Fruit fly (Drosophila melanogaster) whole organism, embryonic: ENCODE measurements around the gene CG43915.

Source experiments
- Abd-B ChIP-seq: fragments of 200-800 bp; sonication (Bioruptor generic); optimal IDR thresholded peaks from 2 replicates; lab custom pipeline; 2018; ENCODE audit warnings: missing biosample characterization, mild to moderate bottlenecking, missing genetic modification characterization, moderate library complexity
- Atf6 ChIP-seq: fragments of 200-800 bp; sonication (Bioruptor generic); IDR thresholded peaks from 2 replicates; pipeline ENCODE4 v1.3.6; 2022; ENCODE audit warnings: missing biosample characterization, missing genetic modification characterization
- CG10209 ChIP-seq: fragments of 200-800 bp; sonication (Bioruptor generic); optimal IDR thresholded peaks from 3 replicates; lab custom pipeline; 2017; ENCODE audit warnings: missing biosample characterization, mild to moderate bottlenecking, missing genetic modification characterization, missing genetic modification reagents
- CG10431 ChIP-seq: fragments of 200-800 bp; sonication (Bioruptor generic); optimal IDR thresholded peaks from 3 replicates; lab custom pipeline; 2018; ENCODE audit warnings: missing biosample characterization, mild to moderate bottlenecking, missing genetic modification characterization
- CG10543 ChIP-seq: fragments of 200-800 bp; sonication (Bioruptor generic); optimal IDR thresholded peaks from 3 replicates; lab custom pipeline; 2017; ENCODE audit warnings: missing biosample characterization, mild to moderate bottlenecking, missing genetic modification characterization, moderate library complexity
- CG11560 ChIP-seq: fragments of 200-800 bp; sonication (Bioruptor generic); IDR thresholded peaks from 3 replicates; pipeline ENCODE4 v1.3.6; 2022; ENCODE audit warnings: missing biosample characterization, missing genetic modification characterization
- CG11695 ChIP-seq: fragments of 200-800 bp; sonication (Bioruptor generic); IDR thresholded peaks from 3 replicates; pipeline ENCODE4 v1.3.6; 2022; ENCODE audit warnings: missing biosample characterization, missing genetic modification characterization
- CG12071 ChIP-seq: fragments of 200-800 bp; sonication (Bioruptor generic); optimal IDR thresholded peaks from 3 replicates; lab custom pipeline; 2018; ENCODE audit warnings: missing biosample characterization, mild to moderate bottlenecking, missing genetic modification characterization
- CG16815 ChIP-seq: fragments of 200-800 bp; sonication (Bioruptor generic); optimal IDR thresholded peaks from 3 replicates; lab custom pipeline; 2017; ENCODE audit warnings: missing biosample characterization, mild to moderate bottlenecking, missing genetic modification characterization
- CG17802 ChIP-seq: fragments of 200-800 bp; sonication (Bioruptor generic); optimal IDR thresholded peaks from 2 replicates; lab custom pipeline; 2018; ENCODE audit warnings: missing biosample characterization, mild to moderate bottlenecking, missing genetic modification characterization, moderate library complexity
- CG1792 ChIP-seq: fragments of 200-800 bp; sonication (Bioruptor generic); optimal IDR thresholded peaks from 2 replicates; lab custom pipeline; 2016; ENCODE audit warnings: missing biosample characterization, missing genetic modification characterization
- CG34422 ChIP-seq: fragments of 200-800 bp; sonication (Bioruptor generic); IDR thresholded peaks from 3 replicates; pipeline ENCODE4 v1.3.6; 2022; ENCODE audit warnings: missing biosample characterization, missing genetic modification characterization
- CG42726 ChIP-seq: fragments of 200-800 bp; sonication (Bioruptor generic); IDR thresholded peaks from 2 replicates; pipeline ENCODE4 v1.3.6; 2022; ENCODE audit warnings: missing biosample characterization, missing genetic modification characterization; ENCODE audit not compliant: partially characterized antibody
- CG5180 ChIP-seq: fragments of 200-800 bp; sonication (Bioruptor generic); optimal IDR thresholded peaks from 3 replicates; lab custom pipeline; 2017; ENCODE audit warnings: missing biosample characterization, missing genetic modification characterization, mild to moderate bottlenecking, moderate library complexity, missing genetic modification reagents
- CG8089 ChIP-seq: fragments of 200-800 bp; sonication (Bioruptor generic); optimal IDR thresholded peaks from 3 replicates; lab custom pipeline; 2016; ENCODE audit warnings: missing biosample characterization, missing genetic modification characterization
- CG8359 ChIP-seq: fragments of 200-800 bp; sonication (Bioruptor generic); optimal IDR thresholded peaks from 2 replicates; lab custom pipeline; 2017; ENCODE audit warnings: missing biosample characterization, mild to moderate bottlenecking, missing genetic modification characterization, borderline replicate concordance
- CG9609 ChIP-seq: fragments of 200-800 bp; sonication (Bioruptor generic); optimal IDR thresholded peaks from 3 replicates; lab custom pipeline; 2016; ENCODE audit warnings: missing biosample characterization, missing genetic modification characterization
- CrebB ChIP-seq: fragments of 200-800 bp; sonication (Bioruptor generic); optimal IDR thresholded peaks from 3 replicates; lab custom pipeline; 2018; ENCODE audit warnings: missing biosample characterization, mild to moderate bottlenecking, missing genetic modification characterization
- Dbx ChIP-seq: fragments of 200-800 bp; sonication (Bioruptor generic); IDR thresholded peaks from 3 replicates; pipeline ENCODE4 v1.3.6; 2022; ENCODE audit warnings: missing biosample characterization, missing genetic modification characterization
- Dip2 ChIP-seq: fragments of 200-800 bp; sonication (Bioruptor generic); IDR thresholded peaks from 2 replicates; pipeline ENCODE4 v1.3.6; 2022; ENCODE audit warnings: missing biosample characterization, missing genetic modification characterization
- Dref ChIP-seq: fragments of 200-800 bp; sonication (Bioruptor generic); IDR thresholded peaks from 2 replicates; pipeline ENCODE4 v1.3.6; 2022; ENCODE audit warnings: missing biosample characterization, missing genetic modification characterization
- E2f1 ChIP-seq: fragments of 200-800 bp; sonication (Bioruptor generic); IDR thresholded peaks from 2 replicates; pipeline ENCODE4 v1.3.6; 2022; ENCODE audit warnings: missing biosample characterization, missing genetic modification characterization
- Ets97D ChIP-seq: fragments of 200-800 bp; sonication (Bioruptor generic); optimal IDR thresholded peaks from 3 replicates; lab custom pipeline; 2016; ENCODE audit warnings: missing biosample characterization, missing genetic modification characterization
- HLH3B ChIP-seq: fragments of 200-800 bp; sonication (Bioruptor generic); IDR thresholded peaks from 2 replicates; pipeline ENCODE4 v1.3.6; 2022; ENCODE audit warnings: missing biosample characterization, missing genetic modification characterization
- HmgD ChIP-seq: fragments of 200-800 bp; sonication (Bioruptor generic); optimal IDR thresholded peaks from 3 replicates; lab custom pipeline; 2016; ENCODE audit warnings: missing biosample characterization, missing genetic modification characterization
- Max ChIP-seq: fragments of 200-800 bp; sonication (Bioruptor generic); optimal IDR thresholded peaks from 2 replicates; lab custom pipeline; 2016; ENCODE audit warnings: missing biosample characterization, mild to moderate bottlenecking, missing genetic modification characterization
- NK7.1 ChIP-seq: fragments of 200-800 bp; sonication (Bioruptor generic); optimal IDR thresholded peaks from 3 replicates; lab custom pipeline; 2016; ENCODE audit warnings: missing biosample characterization, missing genetic modification characterization
- Nf-YC ChIP-seq: fragments of 200-800 bp; optimal IDR thresholded peaks from 3 replicates; lab custom pipeline; 2019; ENCODE audit warnings: missing biosample characterization, mild to moderate bottlenecking, missing genetic modification characterization, moderate library complexity
- Rfx ChIP-seq: fragments of 200-800 bp; sonication (Bioruptor generic); IDR thresholded peaks from 2 replicates; pipeline ENCODE4 v1.3.6; 2022; ENCODE audit warnings: missing biosample characterization, missing genetic modification characterization
- Sry-β ChIP-seq: fragments of 200-800 bp; sonication (Bioruptor generic); optimal IDR thresholded peaks from 2 replicates; lab custom pipeline; 2018; ENCODE audit warnings: missing biosample characterization, mild to moderate bottlenecking, missing genetic modification characterization, moderate library complexity
- Trl ChIP-seq, 3 experiments: fragments of >200 bp in 2 of 3; fragments of 200-800 bp in 1 of 3; sonication (Bioruptor generic) in 1 of 3; optimal IDR thresholded peaks; 2 replicates in 1 of 3; 3 replicates in 2 of 3; lab custom pipeline; 2016 to 2017; ENCODE audit warnings: missing biosample characterization in 1 of 3, missing genetic modification characterization in 1 of 3
- ab ChIP-seq: fragments of 200-800 bp; sonication (Bioruptor generic); optimal IDR thresholded peaks from 2 replicates; lab custom pipeline; 2016; ENCODE audit warnings: missing biosample characterization, missing genetic modification characterization
- amos ChIP-seq: fragments of 200-800 bp; sonication (Bioruptor generic); IDR thresholded peaks from 2 replicates; pipeline ENCODE4 v1.3.6; 2022; ENCODE audit warnings: missing biosample characterization, missing genetic modification characterization; ENCODE audit not compliant: partially characterized antibody
- btn ChIP-seq: fragments of 200-800 bp; sonication (Bioruptor generic); optimal IDR thresholded peaks from 2 replicates; lab custom pipeline; 2016; ENCODE audit warnings: missing biosample characterization, missing genetic modification characterization
- dysf ChIP-seq: fragments of 200-800 bp; sonication (Bioruptor generic); IDR thresholded peaks from 3 replicates; pipeline ENCODE4 v1.3.6; 2022; ENCODE audit warnings: missing biosample characterization, missing genetic modification characterization
- fd3F ChIP-seq: fragments of 200-800 bp; sonication (Bioruptor generic); optimal IDR thresholded peaks from 2 replicates; lab custom pipeline; 2018; ENCODE audit warnings: missing biosample characterization, mild to moderate bottlenecking, missing genetic modification characterization, moderate library complexity
- ftz-f1 ChIP-seq: fragments of 200-800 bp; sonication (Bioruptor generic); optimal IDR thresholded peaks from 2 replicates; lab custom pipeline; 2016; ENCODE audit warnings: missing biosample characterization, missing genetic modification characterization
- gcm2 ChIP-seq: fragments of 200-800 bp; sonication (Bioruptor generic); optimal IDR thresholded peaks from 2 replicates; lab custom pipeline; 2016; ENCODE audit warnings: missing biosample characterization, missing genetic modification characterization
- h ChIP-seq: fragments of >200 bp; optimal IDR thresholded peaks from 2 replicates; lab custom pipeline; 2017
- ham ChIP-seq: fragments of 200-800 bp; sonication (Bioruptor generic); IDR thresholded peaks from 2 replicates; pipeline ENCODE4 v1.3.6; 2022; ENCODE audit warnings: missing biosample characterization, missing genetic modification characterization
- kni ChIP-seq: fragments of 200-800 bp; sonication (Bioruptor generic); optimal IDR thresholded peaks from 3 replicates; lab custom pipeline; 2017; ENCODE audit warnings: mild to moderate bottlenecking, missing biosample characterization, missing genetic modification reagents, missing genetic modification characterization
- peb ChIP-seq: fragments of 200-800 bp; sonication (Bioruptor generic); IDR thresholded peaks from 2 replicates; pipeline ENCODE4 v1.3.6; 2022; ENCODE audit warnings: missing biosample characterization, missing genetic modification characterization
- run ChIP-seq: fragments of 200-800 bp; sonication (Bioruptor generic); optimal IDR thresholded peaks from 3 replicates; lab custom pipeline; 2018; ENCODE audit warnings: missing biosample characterization, mild to moderate bottlenecking, missing genetic modification characterization
- sc ChIP-seq, 3 experiments: fragments of >200 bp in 2 of 3; fragments of 200-800 bp in 1 of 3; sonication (Bioruptor generic) in 1 of 3; optimal IDR thresholded peaks; 2 replicates in 2 of 3; 3 replicates in 1 of 3; lab custom pipeline; 2017; ENCODE audit warnings: mild to moderate bottlenecking in 1 of 3, missing biosample characterization in 1 of 3, missing genetic modification characterization in 1 of 3, missing genetic modification reagents in 1 of 3
- seq ChIP-seq: fragments of 200-800 bp; sonication (Bioruptor generic); IDR thresholded peaks from 2 replicates; pipeline ENCODE4 v1.3.6; 2022; ENCODE audit warnings: missing biosample characterization, missing genetic modification characterization
- slp2 ChIP-seq: fragments of 200-800 bp; sonication (Bioruptor generic); optimal IDR thresholded peaks from 2 replicates; lab custom pipeline; 2016; ENCODE audit warnings: missing biosample characterization, missing genetic modification characterization
- tna ChIP-seq: fragments of 200-800 bp; sonication (Bioruptor generic); IDR thresholded peaks from 2 replicates; pipeline ENCODE4 v1.3.6; 2022; ENCODE audit warnings: missing biosample characterization, missing genetic modification characterization; ENCODE audit not compliant: partially characterized antibody
- trem ChIP-seq: fragments of 200-800 bp; optimal IDR thresholded peaks from 3 replicates; lab custom pipeline; 2019; ENCODE audit warnings: missing biosample characterization, mild to moderate bottlenecking, missing genetic modification characterization, moderate library complexity
- tx ChIP-seq: fragments of 200-800 bp; sonication (Bioruptor generic); optimal IDR thresholded peaks from 2 replicates; lab custom pipeline; 2016; ENCODE audit warnings: missing biosample characterization, missing genetic modification characterization

Gene CG43915

DNA sequence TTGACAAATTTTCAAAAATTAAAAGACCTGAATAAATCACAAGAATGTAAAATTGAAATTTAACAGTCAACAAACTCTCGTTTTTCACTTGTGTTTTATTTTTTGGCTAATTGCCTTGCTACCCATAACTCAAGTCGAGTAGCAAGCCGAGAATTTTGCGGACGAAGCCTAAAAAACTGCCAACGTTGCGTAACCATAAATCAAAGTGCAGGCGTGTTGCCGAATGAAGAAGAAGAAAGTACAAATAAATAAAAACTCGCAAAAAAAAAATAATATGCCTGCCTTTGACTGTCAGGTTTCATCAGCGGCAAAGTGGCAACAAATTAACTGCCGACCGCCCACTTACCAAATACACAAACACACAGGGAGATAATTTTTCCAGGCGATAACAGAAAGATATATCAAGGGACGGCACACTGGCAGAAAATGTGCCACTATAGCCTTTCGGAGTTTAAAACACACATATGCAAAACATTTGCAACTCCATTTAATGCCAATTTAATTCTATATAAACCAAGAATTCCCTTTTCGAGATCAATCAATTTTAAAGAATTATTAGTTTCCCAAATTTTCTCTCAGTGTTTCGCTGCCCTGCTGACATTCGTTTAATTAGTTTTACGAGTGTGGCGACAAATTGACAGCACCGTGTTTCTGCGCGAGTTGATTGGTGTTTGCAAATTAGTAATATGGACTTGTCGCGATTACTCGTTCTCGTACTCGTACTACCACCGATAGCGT, 44.3 kb upstream of the CG43915 start (continued):
- peak; percentile 95 for TF ChIP-seq Rfx (GFP tag; lab: Robert Waterston, UW)
- peak; percentile 79 for TF ChIP-seq ham (GFP tag; lab: Robert Waterston, UW)
- peak; percentile 55 for TF ChIP-seq Ets97D
- TF ChIP-seq CrebB: peak; percentile 85
- TF ChIP-seq E2f1 (GFP tag; lab: Robert Waterston, UW): peak; percentile 75
- TF ChIP-seq slp2 (GFP tag; lab: Kevin White, UChicago): peak; percentile 66
- peak; percentile 78 for TF ChIP-seq ab (GFP tag; lab: Kevin White, UChicago)
- peak; percentile 89 for TF ChIP-seq fd3F (GFP tag; lab: Kevin White, UChicago)
- TF ChIP-seq h (lab: Kevin White, UChicago): no peak
- TF ChIP-seq Sry-β (GFP tag; lab: Kevin White, UChicago): no peak
- TF ChIP-seq CG1792 (GFP tag; lab: Kevin White, UChicago): peak; percentile 85
- peak; percentile 86 for TF ChIP-seq CG9609
- no peak for TF ChIP-seq CG8359 (GFP tag; lab: Kevin White, UChicago)
- TF ChIP-seq HLH3B: peak; percentile 82
- peak; percentile 83 for TF ChIP-seq CG34422 (GFP tag; lab: Robert Waterston, UW)
- TF ChIP-seq amos (GFP tag; lab: Robert Waterston, UW): no peak
- peak; percentile 45 for TF ChIP-seq btn (GFP tag; lab: Kevin White, UChicago)
- TF ChIP-seq CG17802 (tag; lab: Kevin White, UChicago): peak; percentile 25
- no peak for TF ChIP-seq Trl (optimal IDR thresholded peaks at IDR 0.05; lab: Kevin White, UChicago)
- peak; percentile 81 for TF ChIP-seq Trl (GFP tag; optimal IDR thresholded peaks at IDR 0.05; lab: Kevin White, UChicago)
- peak; percentile 55 for TF ChIP-seq NK7.1 (GFP tag; lab: Kevin White, UChicago)
- peak; percentile 87 for TF ChIP-seq tx
- TF ChIP-seq Dbx: peak; percentile 95
- no peak for TF ChIP-seq tna (GFP tag; lab: Robert Waterston, UW)
- no peak for TF ChIP-seq sc (optimal IDR thresholded peaks at IDR 0.05; lab: Kevin White, UChicago)
- TF ChIP-seq sc (GFP tag; optimal IDR thresholded peaks at IDR 0.05; lab: Kevin White, UChicago): peak; percentile 26
- peak; percentile 54 for TF ChIP-seq run
- TF ChIP-seq Abd-B (GFP tag; lab: Kevin White, UChicago): peak; percentile 68
- 0 out of 2 replicates have a peak, but pooled peaks have one; percentile 20 for TF ChIP-seq peb (GFP tag; lab: Robert Waterston, UW)
- peak; percentile 85 for TF ChIP-seq CG12071 (GFP tag; lab: Kevin White, UChicago)
- peak; percentile 96 for TF ChIP-seq Atf6 (GFP tag; lab: Robert Waterston, UW)
- TF ChIP-seq CG10209 (GFP tag; lab: Kevin White, UChicago): peak; percentile 88
- peak; percentile 18 for TF ChIP-seq HmgD
- TF ChIP-seq Dref (GFP tag; lab: Robert Waterston, UW): no peak
- peak; percentile 46 for TF ChIP-seq CG5180 (GFP tag; lab: Kevin White, UChicago)
- peak; percentile 88 for TF ChIP-seq CG10543
- no peak for TF ChIP-seq kni (GFP tag; lab: Kevin White, UChicago)
- no peak for TF ChIP-seq ftz-f1
- TF ChIP-seq seq (GFP tag; lab: Robert Waterston, UW): peak; percentile 86
- no peak for TF ChIP-seq trem
- no peak for TF ChIP-seq CG42726 (GFP tag; lab: Robert Waterston, UW)
- peak; percentile 84; the same call in 2 of the 3 replicates for TF ChIP-seq CG11695 (GFP tag; lab: Robert Waterston, UW)
- TF ChIP-seq dysf: peak; percentile 90
- TF ChIP-seq Max: peak; percentile 78
- TF ChIP-seq CG11560 (tag; lab: Robert Waterston, UW): peak; percentile 59; the same call in 1 of the 3 replicates
- TF ChIP-seq CG10431 (GFP tag; lab: Kevin White, UChicago): peak; percentile 19
- TF ChIP-seq Nf-YC (tag; lab: Kevin White, UChicago): peak; percentile 70
- TF ChIP-seq CG8089 (GFP tag; lab: Kevin White, UChicago): peak; percentile 57
- TF ChIP-seq Dip2 (GFP tag; lab: Robert Waterston, UW): no peak
- TF ChIP-seq gcm2 (GFP tag; lab: Kevin White, UChicago): peak; percentile 57
- peak; percentile 74 for TF ChIP-seq CG16815
